Worm (Caenorhabditis elegans) whole organism, mixed stage, embryonic: ENCODE data around the gene F13H8.1.

Experiments
- M03D4.4 ChIP-seq: sonication (generic microtip); optimal IDR thresholded peaks from 2 replicates; lab custom pipeline; 2017; ENCODE audit warnings: mild to moderate bottlenecking, missing genetic modification characterization, missing compliant biosample characterization
- bed-3 ChIP-seq: fragments of 200-800 bp; sonication (Bioruptor generic); optimal IDR thresholded peaks from 3 replicates; lab custom pipeline; 2018; ENCODE audit warnings: mild to moderate bottlenecking, missing genetic modification characterization, moderate library complexity, missing compliant biosample characterization
- blmp-1 ChIP-seq: fragments of 150-350 bp; optimal IDR thresholded peaks from 2 replicates; lab custom pipeline; 2014; ENCODE audit warnings: missing biosample characterization, missing genetic modification characterization
- ceh-39 ChIP-seq: fragments of 150-350 bp; optimal IDR thresholded peaks from 2 replicates; lab custom pipeline; 2014; ENCODE audit warnings: missing biosample characterization, missing genetic modification characterization
- ceh-43 ChIP-seq: fragments of 200-800 bp; sonication (Bioruptor generic); optimal IDR thresholded peaks from 2 replicates; lab custom pipeline; 2018; ENCODE audit warnings: mild to moderate bottlenecking, missing genetic modification characterization, moderate library complexity, missing compliant biosample characterization
- ceh-83 ChIP-seq: fragments of 200-800 bp; sonication (Bioruptor generic); optimal IDR thresholded peaks from 2 replicates; lab custom pipeline; 2018; ENCODE audit warnings: mild to moderate bottlenecking, missing genetic modification characterization, missing compliant biosample characterization
- ces-1 ChIP-seq: fragments of 150-350 bp; optimal IDR thresholded peaks from 2 replicates; lab custom pipeline; 2014; ENCODE audit warnings: missing biosample characterization, missing genetic modification reagents, missing genetic modification characterization
- cnd-1 ChIP-seq: fragments of 200-800 bp; sonication (Bioruptor generic); optimal IDR thresholded peaks from 2 replicates; lab custom pipeline; 2018; ENCODE audit warnings: mild to moderate bottlenecking, missing genetic modification characterization, missing compliant biosample characterization
- drap-1 ChIP-seq: fragments of 200-800 bp; sonication (Bioruptor generic); optimal IDR thresholded peaks from 3 replicates; lab custom pipeline; 2018; ENCODE audit warnings: mild to moderate bottlenecking, missing genetic modification characterization, missing compliant biosample characterization
- elt-1 ChIP-seq: sonication (generic microtip); optimal IDR thresholded peaks from 2 replicates; lab custom pipeline; 2017; ENCODE audit warnings: missing genetic modification characterization, mild to moderate bottlenecking, missing compliant biosample characterization, antibody characterized with exemption, moderate library complexity, borderline replicate concordance; ENCODE audit not compliant: insufficient read depth
- elt-3 ChIP-seq: fragments of 150-350 bp; optimal IDR thresholded peaks from 2 replicates; lab custom pipeline; 2014; ENCODE audit warnings: missing biosample characterization, missing genetic modification characterization
- flh-1 ChIP-seq: fragments of 200-800 bp; sonication (Bioruptor generic); optimal IDR thresholded peaks from 2 replicates; lab custom pipeline; 2018; ENCODE audit warnings: mild to moderate bottlenecking, missing genetic modification characterization, moderate library complexity, missing compliant biosample characterization
- ham-2 ChIP-seq: fragments of 200-800 bp; sonication (Bioruptor generic); optimal IDR thresholded peaks from 2 replicates; lab custom pipeline; 2018; ENCODE audit warnings: mild to moderate bottlenecking, missing genetic modification characterization, missing compliant biosample characterization
- hlh-1 ChIP-seq: fragments of 150-350 bp; optimal IDR thresholded peaks from 2 replicates; lab custom pipeline; 2014; ENCODE audit warnings: missing biosample characterization, missing genetic modification reagents, missing genetic modification characterization
- lin-13 ChIP-seq: fragments of 150-350 bp; optimal IDR thresholded peaks from 2 replicates; lab custom pipeline; 2014; ENCODE audit warnings: missing biosample characterization, missing genetic modification characterization
- lin-32 ChIP-seq: fragments of 200-800 bp; sonication (Bioruptor generic); optimal IDR thresholded peaks from 2 replicates; lab custom pipeline; 2018; ENCODE audit warnings: mild to moderate bottlenecking, missing genetic modification characterization, missing compliant biosample characterization
- lsy-2 ChIP-seq: fragments of 150-350 bp; optimal IDR thresholded peaks from 2 replicates; lab custom pipeline; 2014; ENCODE audit warnings: missing biosample characterization, missing genetic modification characterization
- mab-5 ChIP-seq: fragments of 150-350 bp; optimal IDR thresholded peaks from 2 replicates; lab custom pipeline; 2014; ENCODE audit warnings: missing biosample characterization, missing genetic modification characterization
- mep-1 ChIP-seq: fragments of 150-350 bp; optimal IDR thresholded peaks from 2 replicates; lab custom pipeline; 2017; ENCODE audit warnings: missing biosample characterization, missing genetic modification reagents, missing genetic modification characterization, inconsistent platforms
- mls-2 ChIP-seq: sonication (generic microtip); optimal IDR thresholded peaks from 2 replicates; lab custom pipeline; 2016; ENCODE audit warnings: mild to moderate bottlenecking, missing genetic modification characterization, moderate library complexity, missing compliant biosample characterization
- nhr-12 ChIP-seq: fragments of 150-350 bp; optimal IDR thresholded peaks from 2 replicates; lab custom pipeline; 2014; ENCODE audit warnings: missing biosample characterization, missing genetic modification characterization
- nhr-2 ChIP-seq: fragments of 150-350 bp; optimal IDR thresholded peaks from 2 replicates; lab custom pipeline; 2014; ENCODE audit warnings: missing biosample characterization, missing genetic modification characterization
- nhr-237 ChIP-seq: fragments of 150-350 bp; optimal IDR thresholded peaks from 2 replicates; lab custom pipeline; 2014; ENCODE audit warnings: missing biosample characterization, missing genetic modification characterization
- nhr-28 ChIP-seq: fragments of 150-350 bp; optimal IDR thresholded peaks from 2 replicates; lab custom pipeline; 2014; ENCODE audit warnings: missing biosample characterization, missing genetic modification characterization
- nhr-76 ChIP-seq: sonication (generic microtip); optimal IDR thresholded peaks from 2 replicates; lab custom pipeline; 2017; ENCODE audit warnings: missing biosample characterization, missing genetic modification characterization
- pha-4 ChIP-seq: fragments of 150-350 bp; optimal IDR thresholded peaks from 2 replicates; lab custom pipeline; 2018; ENCODE audit warnings: missing biosample characterization, missing genetic modification reagents, missing genetic modification characterization
- sem-2 ChIP-seq: fragments of 200-800 bp; sonication (Bioruptor generic); optimal IDR thresholded peaks from 2 replicates; lab custom pipeline; 2018; ENCODE audit warnings: mild to moderate bottlenecking, missing genetic modification characterization, missing compliant biosample characterization
- snpc-4 ChIP-seq: fragments of 150-350 bp; optimal IDR thresholded peaks from 2 replicates; lab custom pipeline; 2014; ENCODE audit warnings: missing biosample characterization, missing genetic modification characterization
- sptf-1 ChIP-seq: sonication (generic microtip); optimal IDR thresholded peaks from 2 replicates; lab custom pipeline; 2017; ENCODE audit warnings: mild to moderate bottlenecking, missing genetic modification characterization, moderate library complexity, missing compliant biosample characterization
- tbx-8 ChIP-seq: fragments of 200-800 bp; sonication (Bioruptor generic); optimal IDR thresholded peaks from 2 replicates; lab custom pipeline; 2018; ENCODE audit warnings: mild to moderate bottlenecking, missing genetic modification characterization, moderate library complexity, missing compliant biosample characterization
- unc-120 ChIP-seq: sonication (generic microtip); optimal IDR thresholded peaks from 2 replicates; lab custom pipeline; 2017; ENCODE audit warnings: missing genetic modification characterization, missing compliant biosample characterization; ENCODE audit not compliant: poor library complexity, severe bottlenecking
- unc-39 ChIP-seq: fragments of 150-350 bp; optimal IDR thresholded peaks from 2 replicates; lab custom pipeline; 2014; ENCODE audit warnings: missing biosample characterization, missing genetic modification characterization
- unc-62 ChIP-seq: fragments of 150-350 bp; optimal IDR thresholded peaks from 2 replicates; lab custom pipeline; 2014; ENCODE audit warnings: missing biosample characterization, missing genetic modification reagents, missing genetic modification characterization
- zip-8 ChIP-seq: fragments of 150-350 bp; optimal IDR thresholded peaks from 2 replicates; lab custom pipeline; 2014; ENCODE audit warnings: missing biosample characterization, missing genetic modification characterization
- ztf-11 ChIP-seq: fragments of 150-350 bp; optimal IDR thresholded peaks from 2 replicates; lab custom pipeline; 2014; ENCODE audit warnings: missing biosample characterization, missing genetic modification characterization

F13H8.1 gene

DNA sequence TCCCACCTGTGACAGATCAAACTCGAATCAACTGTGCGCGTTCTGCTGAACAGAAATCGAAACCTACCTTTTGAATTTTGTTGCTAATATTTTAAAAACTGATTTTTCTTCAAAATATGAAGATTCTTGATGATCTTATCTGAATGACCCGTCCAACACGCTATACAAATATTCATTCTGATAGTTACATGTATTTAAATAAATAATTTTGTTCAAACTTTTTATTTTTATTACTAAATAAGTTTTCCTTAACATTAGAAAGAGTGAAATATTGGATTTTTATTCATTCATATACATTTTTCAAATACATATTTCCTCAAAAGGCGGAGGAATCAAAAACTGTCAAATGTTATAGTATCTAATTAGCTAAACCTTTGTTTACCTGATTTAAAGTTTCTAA lies 15.2 kb upstream of the F13H8.1 start, which contains the start of gene F13H8.8:
F13H8.8 (minus strand) TSS at position 101 of the 400 bp plus-strand sequence.
- no peak for TF ChIP-seq elt-3 (tag; lab: Kevin White, UChicago)
- TF ChIP-seq nhr-237 (tag; lab: Kevin White, UChicago): no peak
- no peak for TF ChIP-seq zip-8 (tag; lab: Kevin White, UChicago)
- TF ChIP-seq mls-2 (tag; lab: Kevin White, UChicago): no peak
- no peak for TF ChIP-seq mab-5
- TF ChIP-seq lsy-2: no peak
- TF ChIP-seq nhr-12: no peak
- TF ChIP-seq nhr-2 (tag; lab: Kevin White, UChicago): no peak
- no peak for TF ChIP-seq unc-120 (tag; lab: Kevin White, UChicago)
- no peak for TF ChIP-seq mep-1 (tag; lab: Kevin White, UChicago)
- TF ChIP-seq ztf-11 (tag; lab: Kevin White, UChicago): no peak
- TF ChIP-seq ham-2 (GFP tag; lab: Kevin White, UChicago): no peak
- TF ChIP-seq ces-1 (GFP tag; lab: Kevin White, UChicago): no peak
- TF ChIP-seq ceh-39 (tag; lab: Kevin White, UChicago): no peak

DNA sequence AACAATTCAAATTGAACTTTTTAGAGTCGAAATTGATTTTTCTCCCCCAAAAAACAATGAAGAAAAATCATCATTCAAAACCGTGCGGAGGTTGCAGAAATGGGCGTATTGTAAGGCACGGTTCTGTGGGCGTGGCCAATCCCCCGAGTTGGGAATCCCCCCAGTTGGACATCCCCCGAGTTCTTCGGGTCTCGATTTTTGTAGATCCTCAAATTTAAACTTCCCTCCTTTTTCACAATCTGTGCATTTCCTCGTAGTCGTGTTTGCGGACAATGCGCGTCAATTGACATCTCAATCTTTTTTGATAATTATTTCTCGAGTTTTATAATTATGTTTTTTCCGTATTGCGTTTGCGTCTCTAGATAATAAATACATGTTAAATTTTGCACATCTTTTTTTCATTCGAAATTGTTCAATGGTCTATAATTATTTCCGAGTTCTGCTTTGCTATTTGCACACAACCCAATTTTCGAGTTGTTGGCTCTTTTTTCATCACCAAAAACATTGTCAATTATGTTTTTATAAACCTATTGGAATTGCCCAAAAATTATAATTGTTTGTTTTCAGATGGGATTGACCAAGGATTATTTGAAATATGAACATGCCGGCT lies 13.3 kb upstream of the F13H8.1 start, which contains the start of gene F13H8.2:
F13H8.2 (plus strand) TSS at position 560 of the 610 bp plus-strand sequence.
- TF ChIP-seq hlh-1 (tag; lab: Kevin White, UChicago) (no peak), drap-1 (GFP tag; lab: Kevin White, UChicago) (no peak), bed-3 (no peak), lin-32 (GFP tag; lab: Kevin White, UChicago) (no peak), lin-13 (tag; lab: Kevin White, UChicago) (peak; percentile 60), unc-62 (GFP tag; lab: Kevin White, UChicago) (no peak), blmp-1 (tag; lab: Kevin White, UChicago) (no peak), ceh-39 (tag; lab: Kevin White, UChicago) (peak; percentile 31), mab-5 (no peak), sptf-1 (tag; lab: Kevin White, UChicago) (peak; percentile 12), elt-1 (tag; lab: Kevin White, UChicago) (no peak), nhr-237 (tag; lab: Kevin White, UChicago) (peak; percentile 44), nhr-2 (tag; lab: Kevin White, UChicago) (no peak), nhr-12 (no peak), mls-2 (tag; lab: Kevin White, UChicago) (peak; percentile 9), cnd-1 (peak; percentile 12), tbx-8 (GFP tag; lab: Kevin White, UChicago) (no peak), elt-3 (tag; lab: Kevin White, UChicago) (no peak), ztf-11 (tag; lab: Kevin White, UChicago) (no peak), pha-4 (peak; percentile 59), zip-8 (tag; lab: Kevin White, UChicago) (no peak), unc-39 (no peak), nhr-76 (tag; lab: Kevin White, UChicago) (no peak), ham-2 (GFP tag; lab: Kevin White, UChicago) (no peak), sem-2 (GFP tag; lab: Kevin White, UChicago) (no peak), mep-1 (tag; lab: Kevin White, UChicago) (peak; percentile 31), unc-120 (tag; lab: Kevin White, UChicago) (peak; percentile 27), snpc-4 (tag; lab: Kevin White, UChicago) (no peak), ces-1 (GFP tag; lab: Kevin White, UChicago) (peak; percentile 93), flh-1 (no peak), ceh-83 (GFP tag; lab: Kevin White, UChicago) (no peak), M03D4.4 (tag; lab: Kevin White, UChicago) (no peak), lsy-2 (peak; percentile 77), ceh-43 (peak; percentile 4), nhr-28 (no peak)
- TF ChIP-seq, all 35 proteins: peak for 12

DNA sequence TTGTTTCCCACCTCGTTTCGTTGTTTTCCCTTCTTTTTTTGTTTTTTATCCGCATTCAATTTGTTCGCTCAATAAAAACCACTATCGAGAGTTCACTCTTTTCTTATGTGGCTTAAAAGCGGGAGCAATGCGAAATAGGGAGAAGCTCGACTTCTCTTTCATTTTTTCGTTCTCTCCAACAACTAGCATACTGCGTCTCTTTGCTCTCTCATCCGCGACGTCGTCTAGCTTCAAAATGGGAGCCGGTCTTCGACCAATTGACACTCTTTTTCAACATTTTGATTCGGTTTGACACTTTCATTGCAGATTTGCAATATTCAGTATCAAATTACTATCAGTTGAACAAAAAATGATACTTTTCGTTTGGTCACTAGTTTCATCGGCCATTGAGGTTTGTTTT lies 9.3 kb upstream of the F13H8.1 start, which contains the start of gene bpl-1:
bpl-1 (plus strand) TSS at position 301 of the 400 bp plus-strand sequence.
- no peak for TF ChIP-seq ceh-39 (tag; lab: Kevin White, UChicago)
- TF ChIP-seq mep-1 (tag; lab: Kevin White, UChicago): no peak
- TF ChIP-seq ces-1 (GFP tag; lab: Kevin White, UChicago): no peak
- no peak for TF ChIP-seq nhr-12
- no peak for TF ChIP-seq nhr-28
- no peak for TF ChIP-seq tbx-8 (GFP tag; lab: Kevin White, UChicago)
- TF ChIP-seq ham-2 (GFP tag; lab: Kevin White, UChicago): no peak
- TF ChIP-seq hlh-1 (tag; lab: Kevin White, UChicago): no peak
- no peak for TF ChIP-seq unc-62 (GFP tag; lab: Kevin White, UChicago)
- no peak for TF ChIP-seq lin-13 (tag; lab: Kevin White, UChicago)
- no peak for TF ChIP-seq unc-120 (tag; lab: Kevin White, UChicago)
- no peak for TF ChIP-seq lsy-2
